Worm (Caenorhabditis elegans) whole organism, mixed stage, embryonic: ENCODE data around the gene Y75B8A.44.

Experiments
- bed-3 ChIP-seq: fragments of 200-800 bp; sonication (Bioruptor generic); optimal IDR thresholded peaks from 3 replicates; lab custom pipeline; 2018; ENCODE audit warnings: mild to moderate bottlenecking, missing genetic modification characterization, moderate library complexity, missing compliant biosample characterization
- lin-13 ChIP-seq: fragments of 150-350 bp; optimal IDR thresholded peaks from 2 replicates; lab custom pipeline; 2014; ENCODE audit warnings: missing biosample characterization, missing genetic modification characterization
- mab-5 ChIP-seq: fragments of 150-350 bp; optimal IDR thresholded peaks from 2 replicates; lab custom pipeline; 2014; ENCODE audit warnings: missing biosample characterization, missing genetic modification characterization
- nhr-12 ChIP-seq: fragments of 150-350 bp; optimal IDR thresholded peaks from 2 replicates; lab custom pipeline; 2014; ENCODE audit warnings: missing biosample characterization, missing genetic modification characterization
- nhr-76 ChIP-seq: sonication (generic microtip); optimal IDR thresholded peaks from 2 replicates; lab custom pipeline; 2017; ENCODE audit warnings: missing biosample characterization, missing genetic modification characterization
- pha-4 ChIP-seq: fragments of 150-350 bp; optimal IDR thresholded peaks from 2 replicates; lab custom pipeline; 2018; ENCODE audit warnings: missing biosample characterization, missing genetic modification reagents, missing genetic modification characterization
- unc-62 ChIP-seq: fragments of 150-350 bp; optimal IDR thresholded peaks from 2 replicates; lab custom pipeline; 2014; ENCODE audit warnings: missing biosample characterization, missing genetic modification reagents, missing genetic modification characterization
- zip-8 ChIP-seq: fragments of 150-350 bp; optimal IDR thresholded peaks from 2 replicates; lab custom pipeline; 2014; ENCODE audit warnings: missing biosample characterization, missing genetic modification characterization

ce11 chrIII:12160929-12161328 lies 33.4 kb upstream of the Y75B8A.44 start:
- TF ChIP-seq lin-13 (tag; lab: Kevin White, UChicago) (no peak), nhr-76 (tag; lab: Kevin White, UChicago) (no peak), mab-5 (tag; lab: Kevin White, UChicago) (no peak), unc-62 (no peak), pha-4 (tag; lab: Kevin White, UChicago) (no peak), bed-3 (no peak), zip-8 (tag; lab: Kevin White, UChicago) (no peak), nhr-12 (tag; lab: Kevin White, UChicago) (no peak)
